Worm (Caenorhabditis elegans): ENCODE results near the gene C05D11.1.

The C05D11.1 gene

DNA sequence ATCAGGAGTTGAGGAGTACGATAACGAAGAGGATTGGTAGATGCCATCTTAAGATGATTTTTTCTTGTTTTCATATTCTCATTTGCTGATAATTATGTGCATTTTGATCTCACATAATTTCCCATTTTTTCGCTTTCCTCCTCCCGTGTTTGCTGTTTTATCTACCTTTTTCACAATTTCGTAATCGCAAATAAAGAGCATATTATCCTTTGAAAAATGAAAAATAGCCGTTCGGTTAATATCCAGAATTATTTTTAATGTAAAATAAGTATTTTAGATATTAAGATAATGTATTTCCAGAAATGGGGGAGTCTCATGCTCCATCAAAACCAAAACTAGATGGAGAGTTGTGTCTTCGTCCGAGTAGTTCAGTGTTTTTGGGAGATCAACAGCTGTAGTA, 3.5 kb upstream of the C05D11.1 start, which contains the start of gene vps-16:
TSS of gene vps-16 (plus strand) at position 301 of the 400 bp plus-strand sequence.
- TF ChIP-seq blmp-1 (tag; optimal IDR thresholded peaks at IDR 0.05) (no peak), nhr-2 (tag; optimal IDR thresholded peaks at IDR 0.05) (no peak), elt-3 (tag; optimal IDR thresholded peaks at IDR 0.05) (no peak), unc-39 (tag; optimal IDR thresholded peaks at IDR 0.05) (no peak), elt-1 (tag; optimal IDR thresholded peaks at IDR 0.05; ENCODE audit: borderline replicate concordance, insufficient read depth) (no peak), pha-4 (tag; optimal IDR thresholded peaks at IDR 0.05) (no peak), ceh-83 (GFP tag; optimal IDR thresholded peaks at IDR 0.05) (no peak), ceh-39 (tag; optimal IDR thresholded peaks at IDR 0.05) (no peak), nhr-28 (tag; optimal IDR thresholded peaks at IDR 0.05) (no peak), hlh-1 (tag; optimal IDR thresholded peaks at IDR 0.05) (no peak), mep-1 (tag; optimal IDR thresholded peaks at IDR 0.05) (no peak), lsy-2 (tag; optimal IDR thresholded peaks at IDR 0.05) (no peak), nhr-76 (tag; optimal IDR thresholded peaks at IDR 0.05) (no peak), bed-3 (GFP tag; optimal IDR thresholded peaks at IDR 0.05) (no peak), ces-1 (GFP tag; optimal IDR thresholded peaks at IDR 0.05) (no peak), unc-62 (GFP tag; optimal IDR thresholded peaks at IDR 0.05) (no peak), M03D4.4 (tag; optimal IDR thresholded peaks at IDR 0.05) (no peak), snpc-4 (tag; optimal IDR thresholded peaks at IDR 0.05) (no peak)

DNA sequence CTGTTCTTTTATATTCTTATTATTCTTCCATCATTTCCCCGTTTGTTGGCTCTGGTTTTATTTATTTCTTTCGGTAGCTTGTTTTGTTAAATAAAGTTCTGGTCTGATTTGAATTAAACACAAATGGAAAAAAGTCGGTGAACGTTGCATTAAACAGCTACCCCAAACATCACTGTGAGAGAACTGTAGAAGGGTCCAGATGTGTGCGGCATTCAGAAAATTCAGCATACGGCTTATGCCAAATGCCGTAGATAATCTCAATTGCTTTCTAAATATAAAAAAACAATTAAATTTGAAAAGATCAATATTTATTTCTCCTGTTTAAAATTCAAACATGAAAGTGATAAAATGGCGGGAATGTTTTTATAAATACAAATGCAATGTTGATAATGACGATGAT, 3.4 kb downstream of the C05D11.1 start:
- TF ChIP-seq ceh-39 (tag; optimal IDR thresholded peaks at IDR 0.05), result no peak
- no peak for TF ChIP-seq sptf-1 (tag; optimal IDR thresholded peaks at IDR 0.05)
- no peak for TF ChIP-seq snpc-4 (tag; optimal IDR thresholded peaks at IDR 0.05)
- no peak for TF ChIP-seq lin-32 (GFP tag; optimal IDR thresholded peaks at IDR 0.05)
- TF ChIP-seq nhr-237 (tag; optimal IDR thresholded peaks at IDR 0.05), result no peak
- TF ChIP-seq nhr-12 (tag; optimal IDR thresholded peaks at IDR 0.05), result no peak
- no peak for TF ChIP-seq ceh-83 (GFP tag; optimal IDR thresholded peaks at IDR 0.05)
- no peak for TF ChIP-seq unc-120 (tag; optimal IDR thresholded peaks at IDR 0.05; ENCODE audit: poor library complexity, severe bottlenecking)
- TF ChIP-seq lin-13 (tag; optimal IDR thresholded peaks at IDR 0.05), result no peak
- TF ChIP-seq mls-2 (tag; optimal IDR thresholded peaks at IDR 0.05), result no peak
- no peak for TF ChIP-seq hlh-1 (tag; optimal IDR thresholded peaks at IDR 0.05)
- TF ChIP-seq pha-4 (tag; optimal IDR thresholded peaks at IDR 0.05), result no peak
- no peak for TF ChIP-seq cnd-1 (tag; optimal IDR thresholded peaks at IDR 0.05)

DNA sequence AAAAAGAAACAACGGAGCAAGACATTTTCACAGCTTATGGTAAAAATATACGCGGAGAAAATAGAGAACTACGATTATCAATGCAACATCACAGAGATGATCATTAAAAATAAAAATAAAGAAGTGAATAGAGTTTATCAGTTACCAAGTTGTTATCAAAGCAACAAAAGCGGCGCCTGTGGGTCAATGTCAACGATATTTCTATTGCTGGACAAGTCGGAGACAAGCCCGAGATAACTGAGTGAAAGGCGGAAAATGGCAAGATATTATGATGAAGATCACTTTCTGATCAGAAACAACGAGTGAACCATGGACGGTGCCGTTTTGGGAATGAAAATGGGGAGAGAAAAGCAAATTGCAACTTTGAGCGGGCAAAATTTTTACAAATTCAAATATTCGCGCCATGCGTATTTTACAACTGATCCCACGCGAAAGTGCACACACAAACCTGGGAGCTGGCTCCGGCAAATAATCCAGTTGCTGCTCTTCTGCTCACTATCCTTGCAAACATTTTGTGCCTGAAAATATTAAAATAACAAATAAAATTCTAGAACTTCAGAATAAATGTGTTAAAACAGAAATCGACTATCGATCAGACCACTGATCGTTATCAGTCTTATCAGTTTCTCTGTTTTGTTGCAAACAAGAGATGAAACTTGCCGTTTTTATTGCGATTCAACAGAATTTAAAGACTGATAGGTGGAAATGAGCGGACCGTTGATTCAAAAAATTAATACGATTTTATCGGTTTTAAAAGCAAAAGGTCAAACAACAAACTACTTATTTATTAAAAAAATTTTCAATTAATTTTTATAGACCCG, 6.1 kb downstream of the C05D11.1 start, which contains the start of gene mel-32:
TSS of gene mel-32 (minus strand) at position 696 of the 821 bp plus-strand sequence.
- TF ChIP-seq sem-2 (GFP tag; optimal IDR thresholded peaks at IDR 0.05), result no peak
- TF ChIP-seq pha-4 (tag; optimal IDR thresholded peaks at IDR 0.05), result no peak
- TF ChIP-seq mep-1 (tag; optimal IDR thresholded peaks at IDR 0.05), result no peak
- TF ChIP-seq zip-8 (tag; optimal IDR thresholded peaks at IDR 0.05), result no peak
- TF ChIP-seq M03D4.4 (tag; optimal IDR thresholded peaks at IDR 0.05), result no peak
- no peak for TF ChIP-seq nhr-237 (tag; optimal IDR thresholded peaks at IDR 0.05)
- TF ChIP-seq drap-1 (GFP tag; optimal IDR thresholded peaks at IDR 0.05), result no peak
- no peak for TF ChIP-seq cnd-1 (tag; optimal IDR thresholded peaks at IDR 0.05)
- TF ChIP-seq unc-39 (tag; optimal IDR thresholded peaks at IDR 0.05), result no peak
- TF ChIP-seq lin-13 (tag; optimal IDR thresholded peaks at IDR 0.05), result no peak
- no peak for TF ChIP-seq mab-5 (tag; optimal IDR thresholded peaks at IDR 0.05)
- TF ChIP-seq mls-2 (tag; optimal IDR thresholded peaks at IDR 0.05), result no peak
- TF ChIP-seq lsy-2 (tag; optimal IDR thresholded peaks at IDR 0.05), result no peak
- no peak for TF ChIP-seq unc-62 (GFP tag; optimal IDR thresholded peaks at IDR 0.05)
- TF ChIP-seq snpc-4 (tag; optimal IDR thresholded peaks at IDR 0.05), result no peak
- TF ChIP-seq bed-3 (GFP tag; optimal IDR thresholded peaks at IDR 0.05), result no peak

DNA sequence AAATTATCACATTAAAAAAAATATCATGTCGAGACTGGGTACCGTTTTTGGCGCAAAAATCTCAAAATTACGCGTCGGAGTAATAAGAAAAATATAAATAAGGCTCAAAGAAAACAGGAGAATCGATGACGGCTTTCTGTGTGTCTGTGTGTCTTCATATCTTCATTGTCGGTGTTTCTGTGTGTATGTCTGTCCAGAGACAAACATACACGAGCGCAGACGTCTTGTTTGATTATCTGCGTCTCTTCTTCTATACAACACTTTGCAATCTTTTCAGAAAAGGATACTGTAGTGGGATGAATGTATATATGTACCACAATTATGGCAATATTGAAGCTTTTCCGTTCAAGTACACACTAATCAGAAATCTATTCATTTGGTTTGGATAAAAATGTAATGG, 7.9 kb downstream of the C05D11.1 start, which contains the start of gene C05D11.13:
TSS of gene C05D11.13 (minus strand) at position 252 of the 400 bp plus-strand sequence.
- TF ChIP-seq ztf-11 (tag; optimal IDR thresholded peaks at IDR 0.05), result no peak
- no peak for TF ChIP-seq tbx-8 (GFP tag; optimal IDR thresholded peaks at IDR 0.05)
- TF ChIP-seq flh-1 (GFP tag; optimal IDR thresholded peaks at IDR 0.05), result no peak
- no peak for TF ChIP-seq unc-62 (GFP tag; optimal IDR thresholded peaks at IDR 0.05)
- peak; percentile 17 for TF ChIP-seq M03D4.4 (tag; optimal IDR thresholded peaks at IDR 0.05)
- TF ChIP-seq lin-13 (tag; optimal IDR thresholded peaks at IDR 0.05), result no peak
- TF ChIP-seq nhr-12 (tag; optimal IDR thresholded peaks at IDR 0.05), result no peak
- TF ChIP-seq hlh-1 (tag; optimal IDR thresholded peaks at IDR 0.05), result no peak
- no peak for TF ChIP-seq ceh-43 (GFP tag; optimal IDR thresholded peaks at IDR 0.05)
- peak; percentile 68 for TF ChIP-seq pha-4 (tag; optimal IDR thresholded peaks at IDR 0.05)
- no peak for TF ChIP-seq mab-5 (tag; optimal IDR thresholded peaks at IDR 0.05)
- no peak for TF ChIP-seq nhr-76 (tag; optimal IDR thresholded peaks at IDR 0.05)
- no peak for TF ChIP-seq cnd-1 (tag; optimal IDR thresholded peaks at IDR 0.05)
- TF ChIP-seq ceh-39 (tag; optimal IDR thresholded peaks at IDR 0.05), result no peak
- TF ChIP-seq elt-3 (tag; optimal IDR thresholded peaks at IDR 0.05), result no peak
- TF ChIP-seq lin-32 (GFP tag; optimal IDR thresholded peaks at IDR 0.05), result no peak
- TF ChIP-seq blmp-1 (tag; optimal IDR thresholded peaks at IDR 0.05), result no peak
- TF ChIP-seq nhr-28 (tag; optimal IDR thresholded peaks at IDR 0.05), result no peak
- no peak for TF ChIP-seq elt-1 (tag; optimal IDR thresholded peaks at IDR 0.05; ENCODE audit: borderline replicate concordance, insufficient read depth)
- no peak for TF ChIP-seq sem-2 (GFP tag; optimal IDR thresholded peaks at IDR 0.05)
- no peak for TF ChIP-seq nhr-237 (tag; optimal IDR thresholded peaks at IDR 0.05)
- no peak for TF ChIP-seq zip-8 (tag; optimal IDR thresholded peaks at IDR 0.05)
- TF ChIP-seq snpc-4 (tag; optimal IDR thresholded peaks at IDR 0.05), result no peak
- no peak for TF ChIP-seq sptf-1 (tag; optimal IDR thresholded peaks at IDR 0.05)
- TF ChIP-seq lsy-2 (tag; optimal IDR thresholded peaks at IDR 0.05), result peak; percentile 43
- TF ChIP-seq ceh-83 (GFP tag; optimal IDR thresholded peaks at IDR 0.05), result no peak
- no peak for TF ChIP-seq unc-39 (tag; optimal IDR thresholded peaks at IDR 0.05)
- TF ChIP-seq drap-1 (GFP tag; optimal IDR thresholded peaks at IDR 0.05), result no peak
- peak; percentile 10 for TF ChIP-seq ham-2 (GFP tag; optimal IDR thresholded peaks at IDR 0.05)
- peak; percentile 3 for TF ChIP-seq mls-2 (tag; optimal IDR thresholded peaks at IDR 0.05)
- no peak for TF ChIP-seq ces-1 (GFP tag; optimal IDR thresholded peaks at IDR 0.05)
- TF ChIP-seq unc-120 (tag; optimal IDR thresholded peaks at IDR 0.05; ENCODE audit: poor library complexity, severe bottlenecking), result peak; percentile 37
- TF ChIP-seq bed-3 (GFP tag; optimal IDR thresholded peaks at IDR 0.05), result no peak
- TF ChIP-seq nhr-2 (tag; optimal IDR thresholded peaks at IDR 0.05), result no peak
- TF ChIP-seq mep-1 (tag; optimal IDR thresholded peaks at IDR 0.05), result no peak
